Worm (Caenorhabditis elegans) whole organism, mixed stage, embryonic: ENCODE results near the gene srd-51.

Source experiments
- M03D4.4 ChIP-seq: sonication (generic microtip); optimal IDR thresholded peaks from 2 replicates; lab custom pipeline; 2017; ENCODE audit warnings: mild to moderate bottlenecking, missing genetic modification characterization, missing compliant biosample characterization
- bed-3 ChIP-seq: fragments of 200-800 bp; sonication (Bioruptor generic); optimal IDR thresholded peaks from 3 replicates; lab custom pipeline; 2018; ENCODE audit warnings: mild to moderate bottlenecking, missing genetic modification characterization, moderate library complexity, missing compliant biosample characterization
- blmp-1 ChIP-seq: fragments of 150-350 bp; optimal IDR thresholded peaks from 2 replicates; lab custom pipeline; 2014; ENCODE audit warnings: missing biosample characterization, missing genetic modification characterization
- ceh-39 ChIP-seq: fragments of 150-350 bp; optimal IDR thresholded peaks from 2 replicates; lab custom pipeline; 2014; ENCODE audit warnings: missing biosample characterization, missing genetic modification characterization
- ceh-43 ChIP-seq: fragments of 200-800 bp; sonication (Bioruptor generic); optimal IDR thresholded peaks from 2 replicates; lab custom pipeline; 2018; ENCODE audit warnings: mild to moderate bottlenecking, missing genetic modification characterization, moderate library complexity, missing compliant biosample characterization
- ceh-83 ChIP-seq: fragments of 200-800 bp; sonication (Bioruptor generic); optimal IDR thresholded peaks from 2 replicates; lab custom pipeline; 2018; ENCODE audit warnings: mild to moderate bottlenecking, missing genetic modification characterization, missing compliant biosample characterization
- ces-1 ChIP-seq: fragments of 150-350 bp; optimal IDR thresholded peaks from 2 replicates; lab custom pipeline; 2014; ENCODE audit warnings: missing biosample characterization, missing genetic modification reagents, missing genetic modification characterization
- cnd-1 ChIP-seq: fragments of 200-800 bp; sonication (Bioruptor generic); optimal IDR thresholded peaks from 2 replicates; lab custom pipeline; 2018; ENCODE audit warnings: mild to moderate bottlenecking, missing genetic modification characterization, missing compliant biosample characterization
- drap-1 ChIP-seq: fragments of 200-800 bp; sonication (Bioruptor generic); optimal IDR thresholded peaks from 3 replicates; lab custom pipeline; 2018; ENCODE audit warnings: mild to moderate bottlenecking, missing genetic modification characterization, missing compliant biosample characterization
- elt-3 ChIP-seq: fragments of 150-350 bp; optimal IDR thresholded peaks from 2 replicates; lab custom pipeline; 2014; ENCODE audit warnings: missing biosample characterization, missing genetic modification characterization
- flh-1 ChIP-seq: fragments of 200-800 bp; sonication (Bioruptor generic); optimal IDR thresholded peaks from 2 replicates; lab custom pipeline; 2018; ENCODE audit warnings: mild to moderate bottlenecking, missing genetic modification characterization, moderate library complexity, missing compliant biosample characterization
- ham-2 ChIP-seq: fragments of 200-800 bp; sonication (Bioruptor generic); optimal IDR thresholded peaks from 2 replicates; lab custom pipeline; 2018; ENCODE audit warnings: mild to moderate bottlenecking, missing genetic modification characterization, missing compliant biosample characterization
- hlh-1 ChIP-seq: fragments of 150-350 bp; optimal IDR thresholded peaks from 2 replicates; lab custom pipeline; 2014; ENCODE audit warnings: missing biosample characterization, missing genetic modification reagents, missing genetic modification characterization
- lin-13 ChIP-seq: fragments of 150-350 bp; optimal IDR thresholded peaks from 2 replicates; lab custom pipeline; 2014; ENCODE audit warnings: missing biosample characterization, missing genetic modification characterization
- lin-32 ChIP-seq: fragments of 200-800 bp; sonication (Bioruptor generic); optimal IDR thresholded peaks from 2 replicates; lab custom pipeline; 2018; ENCODE audit warnings: mild to moderate bottlenecking, missing genetic modification characterization, missing compliant biosample characterization
- lsy-2 ChIP-seq: fragments of 150-350 bp; optimal IDR thresholded peaks from 2 replicates; lab custom pipeline; 2014; ENCODE audit warnings: missing biosample characterization, missing genetic modification characterization
- mab-5 ChIP-seq: fragments of 150-350 bp; optimal IDR thresholded peaks from 2 replicates; lab custom pipeline; 2014; ENCODE audit warnings: missing biosample characterization, missing genetic modification characterization
- mep-1 ChIP-seq: fragments of 150-350 bp; optimal IDR thresholded peaks from 2 replicates; lab custom pipeline; 2017; ENCODE audit warnings: missing biosample characterization, missing genetic modification reagents, missing genetic modification characterization, inconsistent platforms
- mls-2 ChIP-seq: sonication (generic microtip); optimal IDR thresholded peaks from 2 replicates; lab custom pipeline; 2016; ENCODE audit warnings: mild to moderate bottlenecking, missing genetic modification characterization, moderate library complexity, missing compliant biosample characterization
- nhr-237 ChIP-seq: fragments of 150-350 bp; optimal IDR thresholded peaks from 2 replicates; lab custom pipeline; 2014; ENCODE audit warnings: missing biosample characterization, missing genetic modification characterization
- nhr-28 ChIP-seq: fragments of 150-350 bp; optimal IDR thresholded peaks from 2 replicates; lab custom pipeline; 2014; ENCODE audit warnings: missing biosample characterization, missing genetic modification characterization
- nhr-76 ChIP-seq: sonication (generic microtip); optimal IDR thresholded peaks from 2 replicates; lab custom pipeline; 2017; ENCODE audit warnings: missing biosample characterization, missing genetic modification characterization
- pha-4 ChIP-seq: fragments of 150-350 bp; optimal IDR thresholded peaks from 2 replicates; lab custom pipeline; 2018; ENCODE audit warnings: missing biosample characterization, missing genetic modification reagents, missing genetic modification characterization
- sem-2 ChIP-seq: fragments of 200-800 bp; sonication (Bioruptor generic); optimal IDR thresholded peaks from 2 replicates; lab custom pipeline; 2018; ENCODE audit warnings: mild to moderate bottlenecking, missing genetic modification characterization, missing compliant biosample characterization
- snpc-4 ChIP-seq: fragments of 150-350 bp; optimal IDR thresholded peaks from 2 replicates; lab custom pipeline; 2014; ENCODE audit warnings: missing biosample characterization, missing genetic modification characterization
- sptf-1 ChIP-seq: sonication (generic microtip); optimal IDR thresholded peaks from 2 replicates; lab custom pipeline; 2017; ENCODE audit warnings: mild to moderate bottlenecking, missing genetic modification characterization, moderate library complexity, missing compliant biosample characterization
- tbx-8 ChIP-seq: fragments of 200-800 bp; sonication (Bioruptor generic); optimal IDR thresholded peaks from 2 replicates; lab custom pipeline; 2018; ENCODE audit warnings: mild to moderate bottlenecking, missing genetic modification characterization, moderate library complexity, missing compliant biosample characterization
- unc-120 ChIP-seq: sonication (generic microtip); optimal IDR thresholded peaks from 2 replicates; lab custom pipeline; 2017; ENCODE audit warnings: missing genetic modification characterization, missing compliant biosample characterization; ENCODE audit not compliant: poor library complexity, severe bottlenecking
- unc-39 ChIP-seq: fragments of 150-350 bp; optimal IDR thresholded peaks from 2 replicates; lab custom pipeline; 2014; ENCODE audit warnings: missing biosample characterization, missing genetic modification characterization
- ztf-11 ChIP-seq: fragments of 150-350 bp; optimal IDR thresholded peaks from 2 replicates; lab custom pipeline; 2014; ENCODE audit warnings: missing biosample characterization, missing genetic modification characterization

The srd-51 gene

ce11 chrX:13448665-13449099 is 36.0 kb downstream of the srd-51 start:
- TF ChIP-seq ceh-43 (GFP tag; lab: Kevin White, UChicago) = peak; percentile 64
- TF ChIP-seq ces-1 = peak; percentile 27
- TF ChIP-seq ham-2 (GFP tag; lab: Kevin White, UChicago) = peak; percentile 69
- TF ChIP-seq sptf-1 (tag; lab: Kevin White, UChicago) = peak; percentile 88
- peak; percentile 31 for TF ChIP-seq cnd-1 (tag; lab: Kevin White, UChicago)
- peak; percentile 87 for TF ChIP-seq mls-2 (tag; lab: Kevin White, UChicago)
- peak; percentile 21 for TF ChIP-seq flh-1 (GFP tag; lab: Kevin White, UChicago)
- TF ChIP-seq tbx-8 (GFP tag; lab: Kevin White, UChicago) = peak; percentile 39
- peak; percentile 83 for TF ChIP-seq ceh-83 (GFP tag; lab: Kevin White, UChicago)
- TF ChIP-seq sem-2 (GFP tag; lab: Kevin White, UChicago) = peak; percentile 46
- TF ChIP-seq drap-1 (GFP tag; lab: Kevin White, UChicago) = peak; percentile 83
- TF ChIP-seq lin-32 (GFP tag; lab: Kevin White, UChicago) = peak; percentile 64
- peak; percentile 43 for TF ChIP-seq bed-3 (GFP tag; lab: Kevin White, UChicago)
- TF ChIP-seq M03D4.4 (tag; lab: Kevin White, UChicago) = peak; percentile 65
- TF ChIP-seq unc-120 (tag; lab: Kevin White, UChicago) = peak; percentile 54
- TF ChIP-seq mep-1 (tag; lab: Kevin White, UChicago) = peak; percentile 6

DNA sequence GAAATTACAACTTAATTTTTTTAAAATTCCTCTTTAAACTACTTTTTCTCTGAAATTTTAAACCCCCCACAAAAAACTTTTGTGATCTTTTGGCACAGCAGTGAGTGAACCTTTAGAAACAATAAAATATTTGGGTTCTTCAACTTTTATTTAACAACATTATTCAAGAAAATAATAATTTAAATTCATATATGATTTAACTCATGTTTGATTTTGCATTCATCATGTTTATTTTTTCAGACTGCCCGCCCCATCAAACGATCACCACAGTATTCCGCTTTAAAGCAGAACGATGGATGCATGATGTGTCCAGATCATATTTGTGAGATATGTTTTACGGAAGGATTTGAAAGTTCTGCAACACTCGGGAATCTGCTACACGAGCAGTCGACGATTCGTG is 38.3 kb downstream of the srd-51 start, which contains the start of gene set-8:
Gene set-8, plus strand, starts transcription at position 301 of the 400 bp plus-strand sequence.
- no peak for TF ChIP-seq drap-1 (GFP tag; lab: Kevin White, UChicago)
- TF ChIP-seq sptf-1 (tag; lab: Kevin White, UChicago) = no peak
- no peak for TF ChIP-seq ces-1
- no peak for TF ChIP-seq M03D4.4 (tag; lab: Kevin White, UChicago)
- no peak for TF ChIP-seq pha-4 (tag; lab: Kevin White, UChicago)
- no peak for TF ChIP-seq unc-39 (tag; lab: Kevin White, UChicago)
- no peak for TF ChIP-seq snpc-4
- no peak for TF ChIP-seq mab-5
- no peak for TF ChIP-seq unc-120 (tag; lab: Kevin White, UChicago)
- TF ChIP-seq ham-2 (GFP tag; lab: Kevin White, UChicago) = no peak
- no peak for TF ChIP-seq lin-32 (GFP tag; lab: Kevin White, UChicago)
- no peak for TF ChIP-seq nhr-237
- TF ChIP-seq hlh-1 (tag; lab: Kevin White, UChicago) = no peak
- no peak for TF ChIP-seq sem-2 (GFP tag; lab: Kevin White, UChicago)
- TF ChIP-seq lsy-2 (tag; lab: Kevin White, UChicago) = no peak
- no peak for TF ChIP-seq lin-13

DNA sequence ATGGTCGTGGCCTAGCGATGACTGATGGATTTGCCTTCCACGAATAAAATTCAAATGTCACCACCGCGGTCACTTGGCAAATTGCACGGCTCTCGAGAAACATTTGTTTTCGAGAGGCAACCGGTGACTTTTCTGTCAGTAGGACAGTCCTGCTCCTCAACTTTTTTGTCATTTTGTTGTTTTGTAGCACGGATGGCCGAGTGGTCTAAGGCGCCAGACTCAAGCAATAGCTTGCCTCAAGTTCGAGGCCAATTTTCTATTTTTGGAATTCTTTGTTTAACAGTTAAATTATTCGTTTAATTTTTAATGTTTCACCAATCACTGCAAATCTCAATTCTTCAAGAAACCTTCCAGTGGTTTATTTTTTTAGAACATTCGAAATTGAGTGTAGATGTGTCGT is 40.4 kb downstream of the srd-51 start:
- TF ChIP-seq unc-120 (tag; lab: Kevin White, UChicago) = no peak
- TF ChIP-seq pha-4 (tag; lab: Kevin White, UChicago) = no peak
- no peak for TF ChIP-seq flh-1 (GFP tag; lab: Kevin White, UChicago)
- TF ChIP-seq nhr-76 = no peak
- no peak for TF ChIP-seq tbx-8 (GFP tag; lab: Kevin White, UChicago)

DNA sequence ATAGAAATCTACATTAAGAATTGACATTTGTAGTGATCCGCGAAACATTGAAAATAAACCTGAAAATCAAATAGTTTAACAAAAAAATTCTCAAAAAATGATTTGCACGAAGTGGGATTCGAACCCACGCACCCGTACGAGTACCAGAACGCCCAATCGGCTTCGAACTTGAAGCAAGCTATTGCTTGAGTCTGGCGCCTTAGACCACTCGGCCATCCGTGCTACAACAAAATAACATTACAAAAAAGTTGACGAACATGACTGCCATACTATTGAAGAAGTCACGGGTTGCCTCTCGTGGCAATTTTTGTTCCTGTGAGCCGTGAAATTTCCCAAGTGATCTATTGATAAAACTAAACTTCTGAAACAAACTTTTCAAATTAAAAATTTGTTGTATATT is 41.4 kb downstream of the srd-51 start:
- TF ChIP-seq sem-2 (GFP tag; lab: Kevin White, UChicago) (no peak), ztf-11 (no peak), nhr-76 (no peak), unc-39 (tag; lab: Kevin White, UChicago) (no peak), elt-3 (tag; lab: Kevin White, UChicago) (no peak), ham-2 (GFP tag; lab: Kevin White, UChicago) (no peak), tbx-8 (GFP tag; lab: Kevin White, UChicago) (no peak), nhr-28 (tag; lab: Kevin White, UChicago) (no peak), cnd-1 (tag; lab: Kevin White, UChicago) (no peak), drap-1 (GFP tag; lab: Kevin White, UChicago) (no peak), sptf-1 (tag; lab: Kevin White, UChicago) (no peak), lin-32 (GFP tag; lab: Kevin White, UChicago) (no peak), blmp-1 (tag; lab: Kevin White, UChicago) (no peak), unc-120 (tag; lab: Kevin White, UChicago) (no peak), ceh-39 (tag; lab: Kevin White, UChicago) (no peak), hlh-1 (tag; lab: Kevin White, UChicago) (no peak), lsy-2 (tag; lab: Kevin White, UChicago) (no peak)
